Worm (Caenorhabditis elegans): ENCODE data around the gene C10A4.4.

- no peak for TF ChIP-seq zip-4 (GFP tag; optimal IDR thresholded peaks at IDR 0.05)
- TF ChIP-seq vab-15 (tag; optimal IDR thresholded peaks at IDR 0.05): no peak
- no peak for TF ChIP-seq unc-30 (tag; optimal IDR thresholded peaks at IDR 0.05)
Measured at ce11 chrX:7420571-7420970, 19.7 kb downstream of the C10A4.4 start, which contains the start of gene C10A4.9.
